Worm (Caenorhabditis elegans): ENCODE data around the gene R05C11.4.

DNA sequence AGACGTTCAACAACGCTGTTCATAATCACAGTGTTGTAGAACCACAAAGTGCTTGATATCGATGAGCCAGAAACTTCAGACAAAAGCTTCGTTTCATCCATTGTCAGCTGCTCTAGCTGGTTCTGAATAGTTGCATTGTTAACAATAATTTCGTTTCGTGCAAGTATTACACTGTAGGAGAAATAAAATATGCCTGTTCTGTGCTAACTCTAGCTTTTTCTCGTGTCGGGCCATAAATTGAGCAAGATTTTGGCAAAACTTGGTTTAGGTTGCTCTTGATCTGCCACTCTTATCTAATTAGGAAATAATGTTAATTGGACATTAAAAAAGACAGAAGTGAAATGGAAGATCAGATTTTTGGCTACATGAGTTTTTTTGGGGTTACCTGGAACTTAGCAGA, 7.7 kb downstream of the R05C11.4 start, which contains the start of gene R05C11.2:
- TF ChIP-seq dpff-1 (tag; optimal IDR thresholded peaks at IDR 0.05) (no peak), pbrm-1 (GFP tag; IDR thresholded peaks at IDR 0.05) (no peak), F10E7.11 (tag; optimal IDR thresholded peaks at IDR 0.05) (no peak), egrh-3 (GFP tag; IDR thresholded peaks at IDR 0.05) (no peak), unc-62 (GFP tag; optimal IDR thresholded peaks at IDR 0.05) (no peak), nfya-2 (GFP tag; IDR thresholded peaks at IDR 0.05) (no peak), nfya-1 (tag; optimal IDR thresholded peaks at IDR 0.05; ENCODE audit: borderline replicate concordance, insufficient read depth) (no peak), efl-1 (GFP tag; optimal IDR thresholded peaks at IDR 0.05) (no peak), madf-6 (GFP tag; IDR thresholded peaks at IDR 0.05) (no peak), ztf-25 (GFP tag; IDR thresholded peaks at IDR 0.05) (no peak), zim-3 (tag; optimal IDR thresholded peaks at IDR 0.05) (no peak), sdz-38 (tag; optimal IDR thresholded peaks at IDR 0.05) (no peak), snpc-3.4 (tag; optimal IDR thresholded peaks at IDR 0.05) (no peak), rpc-1 (optimal IDR thresholded peaks at IDR 0.05) (no peak), rpc-1 (tag; optimal IDR thresholded peaks at IDR 0.05) (no peak)
